Worm (Caenorhabditis elegans) whole organism, L4 larva: ENCODE measurements around the gene set-4.

Source experiments
- D1046.2 ChIP-seq: fragments of 200-800 bp; sonication (Bioruptor generic); IDR thresholded peaks from 2 replicates; pipeline ENCODE4 v1.3.6; 2022; ENCODE audit warnings: missing genetic modification characterization, missing compliant biosample characterization
- F26F4.8 ChIP-seq: fragments of 200-800 bp; sonication (Bioruptor generic); conservative IDR thresholded peaks from 2 replicates; pipeline ENCODE4 v1.3.6; 2022; ENCODE audit warnings: missing genetic modification characterization, missing compliant biosample characterization
- F49E8.2 ChIP-seq: sonication (generic microtip); optimal IDR thresholded peaks from 2 replicates; lab custom pipeline; 2016; ENCODE audit warnings: missing compliant biosample characterization, mild to moderate bottlenecking, missing genetic modification characterization, borderline replicate concordance
- R02D3.7 ChIP-seq: fragments of 150-350 bp; sonication (generic microtip); optimal IDR thresholded peaks from 3 replicates; lab custom pipeline; 2014; ENCODE audit warnings: missing biosample characterization, missing genetic modification characterization
- T20F7.1 ChIP-seq: fragments of 200-800 bp; sonication (Bioruptor generic); optimal IDR thresholded peaks from 2 replicates; lab custom pipeline; 2018; ENCODE audit warnings: mild to moderate bottlenecking, missing genetic modification characterization, missing compliant biosample characterization
- T26A8.4 ChIP-seq: fragments of 200-800 bp; sonication (Bioruptor generic); IDR thresholded peaks from 2 replicates; pipeline ENCODE4 v1.3.6; 2022; ENCODE audit warnings: missing genetic modification characterization, missing compliant biosample characterization
- Y75B8A.6 ChIP-seq: fragments of 200-800 bp; sonication (Bioruptor generic); IDR thresholded peaks from 2 replicates; pipeline ENCODE4 v1.3.6; 2022; ENCODE audit warnings: missing genetic modification reagents, missing genetic modification characterization, missing compliant biosample characterization
- aha-1 ChIP-seq: fragments of 150-350 bp; peaks from one replicate; lab custom pipeline; 2014; ENCODE audit warnings: missing biosample characterization, missing genetic modification characterization
- attf-4 ChIP-seq: sonication (generic microtip); optimal IDR thresholded peaks from 3 replicates; lab custom pipeline; 2017; ENCODE audit warnings: missing biosample characterization, missing genetic modification characterization
- daf-16 ChIP-seq, 3 experiments: sonication (generic microtip); optimal IDR thresholded peaks; 2 replicates each; lab custom pipeline; 2016 to 2017; ENCODE audit warnings: missing genetic modification characterization in 3 of 3, missing genetic modification reagents in 3 of 3, mild to moderate bottlenecking in 2 of 3, missing compliant biosample characterization in 2 of 3, missing biosample characterization in 1 of 3, moderate library complexity in 1 of 3
- daf-19 ChIP-seq: fragments of 200-800 bp; sonication (Bioruptor generic); conservative IDR thresholded peaks from 2 replicates; pipeline ENCODE4 v1.3.6; 2022; ENCODE audit warnings: missing genetic modification characterization, missing compliant biosample characterization
- dmd-6 ChIP-seq: fragments of 200-800 bp; sonication (Bioruptor generic); IDR thresholded peaks from 2 replicates; pipeline ENCODE4 v1.3.6; 2022; ENCODE audit warnings: missing genetic modification reagents, missing genetic modification characterization, missing compliant biosample characterization
- egl-43 ChIP-seq: fragments of 200-800 bp; sonication (Bioruptor generic); IDR thresholded peaks from 2 replicates; pipeline ENCODE4 v1.3.6; 2022; ENCODE audit warnings: missing genetic modification reagents, missing genetic modification characterization, missing compliant biosample characterization
- fkh-10 ChIP-seq: fragments of 150-350 bp; optimal IDR thresholded peaks from 2 replicates; lab custom pipeline; 2014; ENCODE audit warnings: missing biosample characterization, missing genetic modification reagents, missing genetic modification characterization
- gei-8 ChIP-seq: fragments of 200-800 bp; sonication (Bioruptor generic); optimal IDR thresholded peaks from 2 replicates; lab custom pipeline; 2018; ENCODE audit warnings: mild to moderate bottlenecking, missing genetic modification characterization, missing compliant biosample characterization
- hlh-30 ChIP-seq: sonication (generic microtip); optimal IDR thresholded peaks from 2 replicates; lab custom pipeline; 2017; ENCODE audit warnings: antibody characterized with exemption, mild to moderate bottlenecking, missing genetic modification characterization, missing compliant biosample characterization; ENCODE audit not compliant: insufficient read depth
- lim-7 ChIP-seq: fragments of 200-800 bp; sonication (Bioruptor generic); IDR thresholded peaks from 2 replicates; pipeline ENCODE4 v1.3.6; 2022; ENCODE audit warnings: missing genetic modification characterization, missing compliant biosample characterization
- lin-13 ChIP-seq: fragments of 150-350 bp; optimal IDR thresholded peaks from 2 replicates; lab custom pipeline; 2014; ENCODE audit warnings: missing biosample characterization, missing genetic modification reagents, missing genetic modification characterization
- lin-29 ChIP-seq: fragments of 200-800 bp; sonication (Bioruptor generic); IDR thresholded peaks from 2 replicates; pipeline ENCODE4 v1.3.6; 2022; ENCODE audit warnings: missing genetic modification reagents, missing genetic modification characterization, missing compliant biosample characterization
- madf-9 ChIP-seq: fragments of 200-800 bp; sonication (Bioruptor generic); conservative IDR thresholded peaks from 2 replicates; pipeline ENCODE4 v1.3.6; 2022; ENCODE audit warnings: missing genetic modification reagents, missing genetic modification characterization, missing compliant biosample characterization
- mdl-1 ChIP-seq, 2 experiments: fragments of 150-350 bp in 1 of 2; sonication (generic microtip) in 1 of 2; optimal IDR thresholded peaks; 2 replicates each; lab custom pipeline; 2014 to 2017; ENCODE audit warnings: missing biosample characterization in 2 of 2, missing genetic modification characterization in 2 of 2
- mep-1 ChIP-seq: fragments of 150-350 bp; sonication (generic microtip); optimal IDR thresholded peaks from 3 replicates; lab custom pipeline; 2014; ENCODE audit warnings: missing biosample characterization, missing genetic modification characterization
- mxl-3 ChIP-seq: fragments of 200-800 bp; sonication (Bioruptor generic); optimal IDR thresholded peaks from 2 replicates; lab custom pipeline; 2018; ENCODE audit warnings: mild to moderate bottlenecking, missing genetic modification characterization, missing compliant biosample characterization
- nhr-25 ChIP-seq: sonication (generic microtip); optimal IDR thresholded peaks from 2 replicates; lab custom pipeline; 2017; ENCODE audit warnings: missing genetic modification characterization, mild to moderate bottlenecking, missing compliant biosample characterization, antibody characterized with exemption, moderate library complexity, borderline replicate concordance; ENCODE audit not compliant: insufficient read depth
- nhr-28 ChIP-seq: fragments of 150-350 bp; optimal IDR thresholded peaks from 2 replicates; lab custom pipeline; 2014; ENCODE audit warnings: missing biosample characterization, missing genetic modification characterization
- nhr-48 ChIP-seq: sonication (generic microtip); optimal IDR thresholded peaks from 2 replicates; lab custom pipeline; 2016; ENCODE audit warnings: mild to moderate bottlenecking, missing genetic modification characterization, missing compliant biosample characterization
- nhr-6 ChIP-seq: fragments of 150-350 bp; optimal IDR thresholded peaks from 2 replicates; lab custom pipeline; 2014; ENCODE audit warnings: missing biosample characterization, missing genetic modification characterization
- nhr-76 ChIP-seq: fragments of 150-350 bp; optimal IDR thresholded peaks from 2 replicates; lab custom pipeline; 2014; ENCODE audit warnings: missing biosample characterization, missing genetic modification characterization
- nhr-77 ChIP-seq: fragments of 150-350 bp; optimal IDR thresholded peaks from 2 replicates; lab custom pipeline; 2014; ENCODE audit warnings: missing biosample characterization, missing genetic modification characterization
- pqm-1 ChIP-seq: sonication (generic microtip); optimal IDR thresholded peaks from 2 replicates; lab custom pipeline; 2017; ENCODE audit warnings: missing biosample characterization, missing genetic modification characterization
- snpc-1.2 ChIP-seq: fragments of 200-800 bp; sonication (Bioruptor generic); IDR thresholded peaks from 2 replicates; pipeline ENCODE4 v1.3.6; 2022; ENCODE audit warnings: missing genetic modification reagents, missing genetic modification characterization, missing compliant biosample characterization
- snpc-4 ChIP-seq: fragments of 150-350 bp; optimal IDR thresholded peaks from 2 replicates; lab custom pipeline; 2014; ENCODE audit warnings: missing biosample characterization, missing genetic modification characterization
- unc-130 ChIP-seq: sonication (generic microtip); optimal IDR thresholded peaks from 2 replicates; lab custom pipeline; 2016; ENCODE audit warnings: missing genetic modification reagents, missing genetic modification characterization, missing compliant biosample characterization
- vab-7 ChIP-seq: fragments of 200-800 bp; sonication (Bioruptor generic); IDR thresholded peaks from 2 replicates; pipeline ENCODE4 v1.3.6; 2022; ENCODE audit warnings: missing genetic modification reagents, missing genetic modification characterization, missing compliant biosample characterization
- zfp-2 ChIP-seq: sonication (generic microtip); optimal IDR thresholded peaks from 2 replicates; lab custom pipeline; 2016; ENCODE audit warnings: mild to moderate bottlenecking, missing genetic modification characterization, missing compliant biosample characterization
- zip-2 ChIP-seq: fragments of 150-350 bp; optimal IDR thresholded peaks from 2 replicates; lab custom pipeline; 2014; ENCODE audit warnings: missing biosample characterization, missing genetic modification characterization
- ztf-11 ChIP-seq: fragments of 150-350 bp; optimal IDR thresholded peaks from 2 replicates; lab custom pipeline; 2014; ENCODE audit warnings: missing biosample characterization, missing genetic modification characterization

set-4 gene

ce11 chrII:6331222-6331830 is at the start of gene set-4 (continued):
- peak; percentile 50 to 86 for TF ChIP-seq daf-16 (GFP tag; optimal IDR thresholded peaks at IDR 0.05; lab: Kevin White, UChicago)
- peak; percentile 75 for TF ChIP-seq daf-16 (tag; optimal IDR thresholded peaks at IDR 0.05; lab: Kevin White, UChicago)
- peak; percentile 71 for TF ChIP-seq nhr-48 (tag; lab: Kevin White, UChicago)
- peak; percentile 64; the same call in 1 of the 2 replicates for TF ChIP-seq madf-9 (GFP tag; lab: Robert Waterston, UW)
- peak; percentile 79 for TF ChIP-seq nhr-6 (tag; lab: Kevin White, UChicago)
- no peak for TF ChIP-seq snpc-4

- TF ChIP-seq aha-1 (peak; percentile 75), gei-8 (GFP tag; lab: Kevin White, UChicago) (no peak), dmd-6 (GFP tag; lab: Robert Waterston, UW) (no peak)
These were observed 49.7 kb upstream of the set-4 start, which contains the start of gene F58F12.12 for ce11 chrII:6380866-6381265. TSS of gene F58F12.12 (plus strand) at chrII:6381166.

ce11 chrII:6379038-6379563 is 48.0 kb upstream of the set-4 start:
- no peak for TF ChIP-seq snpc-1.2 (GFP tag; lab: Robert Waterston, UW)
- TF ChIP-seq ztf-11 (tag; lab: Kevin White, UChicago), result no peak
- peak; percentile 57 for TF ChIP-seq hlh-30 (tag; lab: Kevin White, UChicago)
- no peak for TF ChIP-seq lin-13
- no peak for TF ChIP-seq fkh-10 (GFP tag; lab: Kevin White, UChicago)
- TF ChIP-seq nhr-25, result no peak
- TF ChIP-seq R02D3.7 (tag; lab: Kevin White, UChicago), result no peak
- no peak for TF ChIP-seq lim-7
- TF ChIP-seq nhr-28 (tag; lab: Kevin White, UChicago), result peak; percentile 54
- no peak for TF ChIP-seq lin-29
- no peak for TF ChIP-seq vab-7 (GFP tag; lab: Robert Waterston, UW)
- TF ChIP-seq mdl-1 (tag; optimal IDR thresholded peaks at IDR 0.05; lab: Kevin White, UChicago), result peak in 1 of 2 experiments; percentile 27
- TF ChIP-seq daf-19 (GFP tag; lab: Robert Waterston, UW), result no peak
- 0 out of 2 replicates have a peak, but pooled peaks have one; percentile 12 for TF ChIP-seq dmd-6 (GFP tag; lab: Robert Waterston, UW)
- no peak for TF ChIP-seq pqm-1 (tag; lab: Kevin White, UChicago)
- TF ChIP-seq T26A8.4 (GFP tag; lab: Robert Waterston, UW), result no peak
- TF ChIP-seq attf-4 (tag; lab: Kevin White, UChicago), result no peak
- no peak for TF ChIP-seq zfp-2 (tag; lab: Kevin White, UChicago)
- TF ChIP-seq nhr-77, result no peak
- no peak for TF ChIP-seq T20F7.1 (GFP tag; lab: Kevin White, UChicago)
- TF ChIP-seq gei-8 (GFP tag; lab: Kevin White, UChicago), result no peak
- no peak for TF ChIP-seq nhr-76 (tag; lab: Kevin White, UChicago)
- TF ChIP-seq unc-130 (GFP tag; lab: Kevin White, UChicago), result no peak
- no peak for TF ChIP-seq F26F4.8 (GFP tag; lab: Robert Waterston, UW)
- no peak for TF ChIP-seq egl-43 (GFP tag; lab: Robert Waterston, UW)
- no peak for TF ChIP-seq mxl-3
- no peak for TF ChIP-seq Y75B8A.6 (GFP tag; lab: Robert Waterston, UW)
- peak; percentile 7 for TF ChIP-seq mep-1 (tag; lab: Kevin White, UChicago)
- no peak for TF ChIP-seq zip-2
- TF ChIP-seq F49E8.2 (tag; lab: Kevin White, UChicago), result no peak
- TF ChIP-seq D1046.2 (GFP tag; lab: Robert Waterston, UW), result no peak
